Worm (Caenorhabditis elegans): ENCODE measurements around the gene bas-1.

The bas-1 gene

DNA sequence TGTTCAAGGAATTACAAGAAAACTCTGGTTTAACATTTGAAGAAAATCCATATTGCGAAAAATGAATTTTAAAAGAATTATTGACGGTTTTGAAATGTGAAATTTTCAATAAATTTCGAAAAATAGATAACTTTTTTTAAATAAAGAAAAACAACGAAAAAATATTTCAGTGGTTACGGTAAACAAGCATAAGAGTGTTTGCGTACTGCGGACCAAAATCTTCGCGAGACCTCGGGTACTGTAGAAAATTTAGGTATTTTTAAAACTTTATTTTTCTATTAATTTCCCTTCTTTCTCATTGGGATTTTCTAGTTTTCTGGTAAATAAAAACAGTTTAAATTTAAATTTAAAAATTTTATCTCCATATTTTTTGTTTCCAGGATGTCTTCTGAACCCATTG, 8.0 kb upstream of the bas-1 start, which contains the start of gene xnd-1:
xnd-1 (plus strand) TSS at position 381 of the 400 bp plus-strand sequence.
- TF ChIP-seq nhr-23 (tag; optimal IDR thresholded peaks at IDR 0.05) (no peak), zag-1 (tag; optimal IDR thresholded peaks at IDR 0.05) (no peak)

DNA sequence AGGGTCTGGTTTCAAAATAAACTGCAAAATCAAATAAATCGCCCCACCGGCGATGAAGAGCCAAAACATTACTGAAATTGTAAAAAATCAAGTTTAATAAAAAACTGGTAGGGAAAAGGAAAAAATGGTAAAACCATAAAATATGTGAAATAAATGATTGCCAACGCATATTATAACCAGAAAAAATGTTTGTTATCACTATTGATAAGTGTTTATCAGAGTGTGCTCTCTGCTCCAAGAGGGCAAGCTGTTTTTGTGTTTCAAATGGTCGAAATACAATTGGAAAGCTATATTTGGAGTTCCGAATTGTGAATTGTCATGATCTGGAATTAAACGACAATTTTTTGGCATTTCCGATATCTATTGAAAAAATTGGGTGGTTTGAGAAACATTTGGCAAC, 1.8 kb upstream of the bas-1 start, which contains the start of gene C05D2.8:
C05D2.8 (minus strand) TSS at position 71 of the 400 bp plus-strand sequence.
- TF ChIP-seq C34F6.9 (tag; optimal IDR thresholded peaks at IDR 0.05) = no peak
- peak; percentile 69 for TF ChIP-seq fos-1 (tag; optimal IDR thresholded peaks at IDR 0.05)
- no peak for TF ChIP-seq lin-11 (tag; optimal IDR thresholded peaks at IDR 0.05)
- peak; percentile 6 for TF ChIP-seq crh-2 (tag; optimal IDR thresholded peaks at IDR 0.05)

DNA sequence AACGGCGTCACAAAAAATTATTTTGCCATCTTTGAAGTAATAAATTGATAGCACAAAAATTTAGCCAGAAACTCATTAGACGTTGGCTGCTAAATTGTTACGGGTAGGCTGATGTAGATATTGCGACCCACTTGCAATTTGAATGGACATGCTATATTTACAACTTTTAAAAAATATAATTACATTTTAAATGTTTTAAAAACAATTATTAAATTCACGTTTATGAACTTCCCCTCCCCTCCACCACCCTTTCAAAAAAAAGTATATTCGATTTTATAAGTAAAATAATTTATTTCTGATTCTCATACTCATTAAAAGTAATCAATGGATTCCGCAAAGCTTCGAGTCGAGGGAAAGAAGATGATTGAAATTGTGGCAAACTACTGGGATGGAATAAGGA, 2.6 kb downstream of the bas-1 start, which contains the start of gene basl-1:
basl-1 (plus strand) TSS at position 301 of the 400 bp plus-strand sequence.
- TF ChIP-seq unc-55 (GFP tag; optimal IDR thresholded peaks at IDR 0.05) = no peak
- no peak for TF ChIP-seq mdl-1 (tag; optimal IDR thresholded peaks at IDR 0.05)
- TF ChIP-seq gmeb-1 (tag; optimal IDR thresholded peaks at IDR 0.05) = no peak
- no peak for TF ChIP-seq lsy-2 (tag; optimal IDR thresholded peaks at IDR 0.05)
- no peak for TF ChIP-seq nhr-10 (tag; optimal IDR thresholded peaks at IDR 0.05)
- no peak for TF ChIP-seq ZK546.5 (tag; optimal IDR thresholded peaks at IDR 0.05)
- TF ChIP-seq nhr-129 (tag; optimal IDR thresholded peaks at IDR 0.05) = no peak
- TF ChIP-seq alr-1 (tag; optimal IDR thresholded peaks at IDR 0.05) = no peak
- TF ChIP-seq sma-3 (GFP tag; optimal IDR thresholded peaks at IDR 0.05) = no peak
- no peak for TF ChIP-seq ama-1 (optimal IDR thresholded peaks at IDR 0.05)
- TF ChIP-seq unc-62 (GFP tag; optimal IDR thresholded peaks at IDR 0.05) = no peak
- no peak for TF ChIP-seq aly-2 (tag; optimal IDR thresholded peaks at IDR 0.05)
- TF ChIP-seq mbf-1 (tag; optimal IDR thresholded peaks at IDR 0.05) = no peak

DNA sequence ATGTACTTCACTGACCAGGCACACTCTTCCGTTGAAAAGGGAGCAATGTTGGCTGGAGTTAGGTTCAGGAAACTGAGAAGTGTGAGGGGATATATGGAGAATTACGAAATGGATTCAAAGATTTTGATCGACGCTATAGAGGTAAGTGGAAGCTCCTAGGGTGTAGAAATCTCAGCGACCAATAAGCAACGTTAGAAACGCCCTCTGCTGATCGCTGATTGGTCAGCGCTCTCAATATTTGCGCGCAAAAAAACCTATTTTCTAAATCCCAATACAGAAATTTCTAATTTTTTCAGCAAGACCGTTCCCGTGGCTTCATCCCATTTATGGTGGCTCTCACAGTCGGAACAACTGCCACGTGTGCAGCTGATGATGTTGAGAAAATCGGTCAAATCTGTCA, 3.6 kb downstream of the bas-1 start:
- TF ChIP-seq fos-1 (tag; optimal IDR thresholded peaks at IDR 0.05) = no peak
- no peak for TF ChIP-seq ztf-11 (tag; optimal IDR thresholded peaks at IDR 0.05)
- no peak for TF ChIP-seq lin-39 (tag; optimal IDR thresholded peaks at IDR 0.05)
- TF ChIP-seq unc-55 (GFP tag; optimal IDR thresholded peaks at IDR 0.05) = no peak
- TF ChIP-seq ceh-82 (tag; optimal IDR thresholded peaks at IDR 0.05) = no peak
- no peak for TF ChIP-seq egl-27 (tag; optimal IDR thresholded peaks at IDR 0.05)
- no peak for TF ChIP-seq nhr-237 (tag; optimal IDR thresholded peaks at IDR 0.05)
- TF ChIP-seq nhr-77 (tag; optimal IDR thresholded peaks at IDR 0.05) = no peak
- TF ChIP-seq nhr-129 (tag; optimal IDR thresholded peaks at IDR 0.05) = no peak
- no peak for TF ChIP-seq alr-1 (tag; optimal IDR thresholded peaks at IDR 0.05)
- TF ChIP-seq snpc-4 (tag; optimal IDR thresholded peaks at IDR 0.05) = no peak
- no peak for TF ChIP-seq Y55F3AM.14 (GFP tag; optimal IDR thresholded peaks at IDR 0.05)
- TF ChIP-seq unc-39 (tag; optimal IDR thresholded peaks at IDR 0.05) = no peak

DNA sequence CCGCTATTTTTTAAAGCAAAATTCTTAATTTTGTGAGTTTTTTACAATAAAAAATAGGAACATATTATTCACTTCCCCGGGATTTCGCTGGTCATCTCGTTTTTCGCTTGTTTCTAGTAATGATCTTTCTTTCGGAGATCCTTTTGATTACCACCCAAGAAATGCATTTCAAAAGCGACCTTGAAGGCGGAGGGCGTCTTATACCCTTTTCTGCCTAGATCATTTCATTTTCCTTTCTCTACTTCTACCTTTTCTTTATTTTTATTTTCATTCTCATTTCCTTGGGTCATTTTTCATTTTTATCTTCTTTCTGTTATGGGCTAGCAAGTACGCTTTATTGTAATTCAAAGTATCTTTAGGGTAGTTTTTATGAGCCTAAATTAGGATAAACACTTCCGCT, 8.1 kb downstream of the bas-1 start:
- TF ChIP-seq lin-13 (GFP tag; optimal IDR thresholded peaks at IDR 0.05) (no peak), R02D3.7 (tag; optimal IDR thresholded peaks at IDR 0.05) (no peak), ztf-4 (tag; optimal IDR thresholded peaks at IDR 0.05) (peak; percentile 4), crh-2 (tag; optimal IDR thresholded peaks at IDR 0.05) (no peak), sem-4 (tag; optimal IDR thresholded peaks at IDR 0.05) (no peak), ceh-16 (tag; optimal IDR thresholded peaks at IDR 0.05) (no peak), sma-3 (GFP tag; optimal IDR thresholded peaks at IDR 0.05) (no peak), peb-1 (tag; optimal IDR thresholded peaks at IDR 0.05) (no peak)

DNA sequence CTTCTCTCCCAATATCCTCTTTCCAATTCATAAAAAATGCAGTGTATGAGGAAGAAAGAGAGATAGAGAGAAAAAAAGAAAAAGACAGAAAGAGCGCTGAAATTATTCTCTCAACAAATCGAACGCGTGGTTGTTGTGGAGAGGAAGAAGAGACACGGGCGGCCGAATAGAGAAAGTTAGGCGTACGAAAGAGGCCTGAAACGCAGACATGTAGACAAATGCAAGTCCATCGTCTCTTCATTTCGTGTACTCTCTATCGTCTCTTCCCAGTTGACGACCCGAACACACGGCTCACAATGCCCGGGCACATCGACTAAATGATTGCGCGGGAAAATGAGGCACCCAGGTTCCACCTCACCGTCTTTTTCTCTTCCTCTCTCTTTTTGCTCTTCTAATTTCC, 9.2 kb downstream of the bas-1 start:
- TF ChIP-seq unc-62 (GFP tag; optimal IDR thresholded peaks at IDR 0.05) (no peak), ceh-16 (tag; optimal IDR thresholded peaks at IDR 0.05) (no peak), crh-2 (tag; optimal IDR thresholded peaks at IDR 0.05) (peak; percentile 85), skn-1 (tag; optimal IDR thresholded peaks at IDR 0.05) (no peak), mdl-1 (tag; optimal IDR thresholded peaks at IDR 0.05) (peak; percentile 29 to 75), unc-39 (tag; optimal IDR thresholded peaks at IDR 0.05) (no peak), F13H6.1 (tag; optimal IDR thresholded peaks at IDR 0.05) (peak; percentile 85), ztf-1 (GFP tag; conservative IDR thresholded peaks at IDR 0.05) (no peak), R02D3.7 (tag; optimal IDR thresholded peaks at IDR 0.05) (no peak), unc-55 (GFP tag; optimal IDR thresholded peaks at IDR 0.05) (peak; percentile 88), Y55F3AM.14 (GFP tag; optimal IDR thresholded peaks at IDR 0.05) (peak; percentile 7), nhr-6 (tag; optimal IDR thresholded peaks at IDR 0.05) (peak; percentile 56), sma-3 (GFP tag; optimal IDR thresholded peaks at IDR 0.05) (peak; percentile 41), nhr-11 (tag; optimal IDR thresholded peaks at IDR 0.05) (no peak), blmp-1 (tag; optimal IDR thresholded peaks at IDR 0.05; ENCODE audit: insufficient read depth) (peak; percentile 78), nhr-23 (tag; optimal IDR thresholded peaks at IDR 0.05) (no peak), nhr-10 (tag; optimal IDR thresholded peaks at IDR 0.05) (no peak), ztf-4 (tag; optimal IDR thresholded peaks at IDR 0.05) (peak; percentile 66), aly-2 (tag; optimal IDR thresholded peaks at IDR 0.05) (no peak), zag-1 (tag; optimal IDR thresholded peaks at IDR 0.05) (peak; percentile 21), lsy-2 (tag; optimal IDR thresholded peaks at IDR 0.05) (peak; percentile 18 to 75), ama-1 (optimal IDR thresholded peaks at IDR 0.05) (no peak), mab-5 (tag; optimal IDR thresholded peaks at IDR 0.05) (no peak), fos-1 (tag; optimal IDR thresholded peaks at IDR 0.05) (peak; percentile 80), nhr-237 (tag; optimal IDR thresholded peaks at IDR 0.05) (no peak), sem-4 (tag; optimal IDR thresholded peaks at IDR 0.05) (peak; percentile 59), C34F6.9 (tag; optimal IDR thresholded peaks at IDR 0.05) (peak; percentile 93), nhr-12 (tag; optimal IDR thresholded peaks at IDR 0.05) (no peak), ZK546.5 (tag; optimal IDR thresholded peaks at IDR 0.05) (no peak)

All from whole organism, L2 larva.